Worm (Caenorhabditis elegans) whole organism, midembryonic: Measurements from ENCODE around the gene Y57G7A.1.

Experiments used
- T22C8.4 ChIP-seq: fragments of 200-800 bp; sonication (Bioruptor generic); IDR thresholded peaks from 2 replicates; pipeline ENCODE4 v1.3.6; 2022; ENCODE audit warnings: missing genetic modification characterization, missing compliant biosample characterization
- cog-1 ChIP-seq: sonication (generic microtip); optimal IDR thresholded peaks from 2 replicates; lab custom pipeline; 2016; ENCODE audit warnings: missing genetic modification characterization, missing compliant biosample characterization
- flt-1 ChIP-seq: fragments of 200-800 bp; sonication (Bioruptor generic); IDR thresholded peaks from 2 replicates; pipeline ENCODE4 v1.3.6; 2022; ENCODE audit warnings: missing genetic modification characterization, missing compliant biosample characterization
- klf-2 ChIP-seq: fragments of 200-800 bp; sonication (Bioruptor generic); conservative IDR thresholded peaks from 2 replicates; pipeline ENCODE4 v1.3.6; 2022; ENCODE audit warnings: missing genetic modification reagents, missing genetic modification characterization, missing compliant biosample characterization
- med-1 ChIP-seq: sonication (generic microtip); optimal IDR thresholded peaks from 2 replicates; lab custom pipeline; 2017; ENCODE audit warnings: missing genetic modification characterization, mild to moderate bottlenecking, missing compliant biosample characterization, antibody characterized with exemption, missing genetic modification reagents; ENCODE audit not compliant: insufficient read depth
- ref-1 ChIP-seq: fragments of 200-800 bp; sonication (Bioruptor generic); conservative IDR thresholded peaks from 2 replicates; pipeline ENCODE4 v1.3.6; 2022; ENCODE audit warnings: missing genetic modification reagents, missing genetic modification characterization, missing compliant biosample characterization
- tab-1 ChIP-seq: fragments of 200-800 bp; sonication (Bioruptor generic); IDR thresholded peaks from 2 replicates; pipeline ENCODE4 v1.3.6; 2022; ENCODE audit warnings: missing genetic modification characterization, missing compliant biosample characterization
- ztf-23 ChIP-seq: fragments of 200-800 bp; sonication (Bioruptor generic); IDR thresholded peaks from 2 replicates; pipeline ENCODE4 v1.3.6; 2022; ENCODE audit warnings: missing genetic modification reagents, missing genetic modification characterization, missing compliant biosample characterization
- ztf-29 ChIP-seq: fragments of 200-800 bp; sonication (Bioruptor generic); IDR thresholded peaks from 2 replicates; pipeline ENCODE4 v1.3.6; 2022; ENCODE audit warnings: missing genetic modification reagents, missing genetic modification characterization, missing compliant biosample characterization

DNA sequence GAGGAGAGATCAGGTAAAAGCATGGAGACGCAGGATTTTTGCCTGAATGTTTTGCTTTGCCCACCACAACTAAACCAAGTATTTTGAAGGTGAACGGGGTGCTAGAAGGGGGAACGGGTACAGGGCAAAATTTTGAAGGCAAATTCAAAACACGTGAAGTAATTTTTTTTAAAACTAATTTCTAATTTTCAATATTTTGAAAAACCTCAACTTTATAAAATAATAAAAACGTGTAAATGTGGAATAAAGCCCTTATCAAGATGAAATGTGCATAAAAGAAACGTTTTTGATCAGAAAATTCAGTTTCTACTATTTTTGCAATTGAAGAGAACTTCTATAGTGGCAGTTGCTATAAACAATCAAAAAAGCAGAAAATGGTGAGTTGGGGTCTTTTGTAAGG lies 42.6 kb upstream of the Y57G7A.1 start, which contains the start of gene clec-119:
- TF ChIP-seq T22C8.4 (GFP tag; lab: Robert Waterston, UW) (no peak), klf-2 (GFP tag; lab: Robert Waterston, UW) (no peak), flt-1 (GFP tag; lab: Robert Waterston, UW) (no peak), tab-1 (GFP tag; lab: Robert Waterston, UW) (no peak), cog-1 (tag; lab: Kevin White, UChicago) (no peak), med-1 (GFP tag; lab: Kevin White, UChicago) (no peak), ztf-23 (GFP tag; lab: Robert Waterston, UW) (no peak), ztf-29 (no peak), ref-1 (no peak)
